Fruit fly (Drosophila melanogaster) whole organism: ENCODE results near the gene CG42681.
"Not testable (repeated sequence)": the region's sequence is repeated elsewhere in the genome, so short reads cannot be mapped to it uniquely, and the experiment has no call there.

ENCODE experiments used
- CG8478 ChIP-seq: fragments of >200 bp; optimal IDR thresholded peaks from 2 replicates; lab custom pipeline; 2018; ENCODE audit warnings: inconsistent platforms
- Dll ChIP-seq: fragments of >200 bp; optimal IDR thresholded peaks from 2 replicates; lab custom pipeline; 2017
- EcR ChIP-seq, 2 experiments: fragments of >200 bp; optimal IDR thresholded peaks; 2 replicates each; lab custom pipeline; 2017; ENCODE audit warnings: missing biosample characterization in 2 of 2, missing genetic modification characterization in 2 of 2, missing genetic modification reagents in 2 of 2
- pan ChIP-seq: fragments of >200 bp; optimal IDR thresholded peaks from 2 replicates; lab custom pipeline; 2017
- psq ChIP-seq: fragments of >200 bp; optimal IDR thresholded peaks from 2 replicates; lab custom pipeline; 2017
- usp ChIP-seq: fragments of >200 bp; optimal IDR thresholded peaks from 2 replicates; lab custom pipeline; 2017; ENCODE audit warnings: missing biosample characterization, missing genetic modification characterization, mixed read lengths

CG42681 gene

dm6 chr2L:14742893-14743292 lies 1.3 kb upstream of the CG42681 start, which contains the start of gene CG34166:
CG34166 (plus strand) TSS chr2L:14743193.
- TF ChIP-seq usp (GFP tag; lab: Kevin White, UChicago); EcR (GFP tag; optimal IDR thresholded peaks at IDR 0.05; lab: Kevin White, UChicago); psq (lab: Kevin White, UChicago): not testable (repeated sequence)

dm6 chr2L:14743337-14743736 lies 884 bp upstream of the CG42681 start:
- no peak for TF ChIP-seq EcR (GFP tag; optimal IDR thresholded peaks at IDR 0.05; lab: Kevin White, UChicago)
- no peak for TF ChIP-seq pan (lab: Kevin White, UChicago)

DNA sequence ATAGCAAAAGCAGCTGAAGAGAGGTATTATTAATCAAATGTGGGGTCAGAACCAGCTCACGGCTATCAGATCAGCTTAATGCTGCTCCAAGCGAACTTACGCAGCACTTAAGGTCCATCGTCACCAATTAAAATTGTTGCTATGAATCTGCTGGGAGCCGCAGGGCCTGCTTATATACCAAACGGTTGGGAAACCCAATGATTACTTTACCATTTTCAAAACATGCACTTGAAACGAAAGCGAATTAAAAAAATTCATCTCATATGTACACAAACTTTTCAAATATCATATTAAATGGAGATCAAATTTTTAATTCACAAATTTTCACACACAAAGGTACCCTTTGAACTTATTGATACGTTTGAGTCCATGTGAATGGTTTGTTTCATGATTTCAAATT lies 847 bp downstream of the CG42681 start, which contains the start of gene CG42587:
Gene CG42587, minus strand, starts transcription at position 143 of the 400 bp plus-strand sequence.
- TF ChIP-seq CG8478 (lab: Kevin White, UChicago) (no peak), EcR (GFP tag; optimal IDR thresholded peaks at IDR 0.05; lab: Kevin White, UChicago) (no peak), usp (GFP tag; lab: Kevin White, UChicago) (no peak), pan (lab: Kevin White, UChicago) (no peak), Dll (lab: Kevin White, UChicago) (no peak), psq (lab: Kevin White, UChicago) (no peak)

DNA sequence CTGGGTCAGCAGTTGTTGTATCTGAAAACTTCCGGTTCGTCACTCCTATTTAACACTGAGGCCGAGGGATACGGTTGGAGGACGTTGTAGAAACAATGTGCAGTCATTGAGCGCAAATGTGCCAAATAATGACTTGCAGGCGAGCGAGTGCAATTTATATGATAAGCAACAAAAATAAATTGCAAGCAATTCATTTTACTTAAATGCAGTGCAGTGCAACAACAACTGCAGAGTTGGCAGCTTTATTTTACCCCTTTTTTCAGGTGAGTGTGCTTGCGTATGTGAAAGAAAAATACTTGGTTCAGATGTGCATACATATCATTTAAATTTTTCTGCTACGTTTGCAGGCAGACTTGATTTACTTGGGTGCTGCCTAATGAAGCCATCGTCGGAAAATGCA lies 1.8 kb downstream of the CG42681 start:
- TF ChIP-seq usp (GFP tag; lab: Kevin White, UChicago) = no peak
- no peak for TF ChIP-seq psq (lab: Kevin White, UChicago)
- TF ChIP-seq EcR (GFP tag; optimal IDR thresholded peaks at IDR 0.05; lab: Kevin White, UChicago) = no peak

- TF ChIP-seq Dll (lab: Kevin White, UChicago) = no peak
- no peak for TF ChIP-seq EcR (GFP tag; optimal IDR thresholded peaks at IDR 0.05; lab: Kevin White, UChicago)
- TF ChIP-seq CG8478 (lab: Kevin White, UChicago) = no peak
- no peak for TF ChIP-seq usp (GFP tag; lab: Kevin White, UChicago)
- no peak for TF ChIP-seq psq (lab: Kevin White, UChicago)
- TF ChIP-seq pan (lab: Kevin White, UChicago) = no peak
These were observed 16.2 kb downstream of the CG42681 start, which contains the start of gene CG4691 for dm6 chr2L:14760467-14760866. CG4691 (plus strand) TSS chr2L:14760767.

DNA sequence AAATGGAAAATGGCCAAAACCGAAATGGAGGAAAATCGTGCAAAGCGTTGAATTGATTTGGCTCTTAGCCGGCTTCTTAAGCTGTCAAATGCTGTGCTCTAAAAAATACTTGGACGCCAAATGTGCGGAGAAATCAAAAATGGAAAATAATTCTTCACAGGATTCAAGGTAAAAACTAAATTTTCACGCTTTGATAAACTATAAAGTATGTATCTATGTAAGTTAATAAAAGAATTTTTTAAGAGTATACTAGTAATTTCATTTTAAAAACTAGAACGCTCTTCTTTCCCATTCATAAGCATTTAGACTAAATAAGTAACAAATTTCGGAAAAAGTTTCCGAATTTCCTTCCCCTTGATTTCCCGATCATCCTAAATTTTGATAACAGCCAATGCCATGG lies 18.2 kb downstream of the CG42681 start, which contains the start of gene CSN1a:
Gene CSN1a, plus strand, starts transcription at position 301 of the 400 bp plus-strand sequence.
- TF ChIP-seq CG8478 (lab: Kevin White, UChicago) = no peak
- TF ChIP-seq usp (GFP tag; lab: Kevin White, UChicago) = no peak
- no peak for TF ChIP-seq psq (lab: Kevin White, UChicago)
- no peak for TF ChIP-seq Dll (lab: Kevin White, UChicago)
- no peak for TF ChIP-seq EcR (GFP tag; optimal IDR thresholded peaks at IDR 0.05; lab: Kevin White, UChicago)
- no peak for TF ChIP-seq pan (lab: Kevin White, UChicago)

dm6 chr2L:14765608-14766007 lies 21.4 kb downstream of the CG42681 start, which contains the start of gene CG4701:
CG4701 (plus strand) TSS chr2L:14765908.
- TF ChIP-seq Dll (lab: Kevin White, UChicago) = no peak
- TF ChIP-seq psq (lab: Kevin White, UChicago) = no peak
- TF ChIP-seq pan (lab: Kevin White, UChicago) = no peak

dm6 chr2L:14774713-14775112 lies 30.5 kb downstream of the CG42681 start, which contains the start of gene CG4650:
CG4650 (minus strand) TSS chr2L:14774981.
- TF ChIP-seq CG8478 (lab: Kevin White, UChicago) = no peak
- no peak for TF ChIP-seq pan (lab: Kevin White, UChicago)
- no peak for TF ChIP-seq usp (GFP tag; lab: Kevin White, UChicago)
- no peak for TF ChIP-seq Dll (lab: Kevin White, UChicago)
- TF ChIP-seq EcR (GFP tag; optimal IDR thresholded peaks at IDR 0.05; lab: Kevin White, UChicago) = no peak
- TF ChIP-seq psq (lab: Kevin White, UChicago) = no peak

DNA sequence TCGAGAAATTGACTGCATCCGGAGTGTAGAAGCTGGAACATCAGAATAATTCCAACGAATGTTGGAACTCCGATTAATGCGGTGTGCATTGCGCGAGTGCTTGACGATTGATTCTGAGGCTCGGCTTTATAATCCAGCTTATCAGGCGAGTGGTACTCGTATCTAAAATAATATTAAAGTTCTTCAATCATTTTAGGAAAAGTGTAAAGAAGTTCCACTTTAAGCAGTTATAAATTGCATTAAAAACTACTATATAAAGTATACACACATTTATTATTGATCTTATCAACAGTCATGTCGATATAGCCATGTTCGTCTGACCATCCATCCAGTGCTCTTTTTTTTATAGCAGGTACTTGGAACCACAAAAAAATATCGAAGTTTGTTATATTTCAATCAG lies 40.3 kb downstream of the CG42681 start, which contains the start of gene CG18636:
Gene CG18636, minus strand, starts transcription at position 101 of the 400 bp plus-strand sequence.
- TF ChIP-seq usp (GFP tag; lab: Kevin White, UChicago) (no peak), pan (lab: Kevin White, UChicago) (no peak)
